Worm (Caenorhabditis elegans): ENCODE data around the gene C30B5.6.

- TF ChIP-seq F13C5.2 (tag; optimal IDR thresholded peaks at IDR 0.05) (no peak), ama-1 (optimal IDR thresholded peaks at IDR 0.05) (no peak), pes-1 (GFP tag; IDR thresholded peaks at IDR 0.05) (no peak), B0310.2 (tag; optimal IDR thresholded peaks at IDR 0.05) (no peak), ets-7 (tag; optimal IDR thresholded peaks at IDR 0.05) (no peak)
Observed at ce11 chrII:6262222-6262621, 39.8 kb upstream of the C30B5.6 start, which contains the start of gene F13H8.12.
